Fruit fly (Drosophila melanogaster): ENCODE measurements around the gene ph-p.

dm6 chrX:2089812-2090211 lies 48.4 kb downstream of the ph-p start:
- TF ChIP-seq usp (GFP tag; optimal IDR thresholded peaks at IDR 0.05) (no peak), psq (optimal IDR thresholded peaks at IDR 0.05) (no peak), pan (optimal IDR thresholded peaks at IDR 0.05) (no peak), CG8478 (optimal IDR thresholded peaks at IDR 0.05) (no peak), Dll (optimal IDR thresholded peaks at IDR 0.05) (no peak)

Data from whole organism.